Fruit fly (Drosophila melanogaster) whole organism, wandering third instar larva: Measurements from ENCODE around the gene CG8100.

Experiments
- Dfd ChIP-seq: fragments of >200 bp; optimal IDR thresholded peaks from 2 replicates; lab custom pipeline; 2017; ENCODE audit warnings: missing biosample characterization, missing genetic modification characterization
- br ChIP-seq: fragments of 200-800 bp; sonication (Bioruptor generic); optimal IDR thresholded peaks from 2 replicates; lab custom pipeline; 2016; ENCODE audit warnings: missing biosample characterization, missing genetic modification characterization
- lola ChIP-seq: fragments of >200 bp; optimal IDR thresholded peaks from 2 replicates; lab custom pipeline; 2017; ENCODE audit warnings: missing biosample characterization, missing genetic modification characterization
- sage ChIP-seq: fragments of 200-800 bp; sonication (Bioruptor generic); optimal IDR thresholded peaks from 2 replicates; lab custom pipeline; 2016; ENCODE audit warnings: missing biosample characterization, mild to moderate bottlenecking, missing genetic modification characterization
- tai ChIP-seq: sonication (Bioruptor generic); optimal IDR thresholded peaks from 2 replicates; lab custom pipeline; 2016; ENCODE audit warnings: missing biosample characterization, missing genetic modification characterization
- woc ChIP-seq: sonication (Bioruptor generic); optimal IDR thresholded peaks from 2 replicates; lab custom pipeline; 2016; ENCODE audit warnings: missing biosample characterization, mild to moderate bottlenecking, missing genetic modification characterization

- TF ChIP-seq br = no peak
- no peak for TF ChIP-seq tai (GFP tag; lab: Kevin White, UChicago)
- TF ChIP-seq woc = no peak
- TF ChIP-seq sage (GFP tag; lab: Kevin White, UChicago) = no peak
- TF ChIP-seq lola (GFP tag; lab: Kevin White, UChicago) = no peak
- no peak for TF ChIP-seq Dfd (GFP tag; lab: Kevin White, UChicago)
Measured at dm6 chr3L:14122048-14122447, 38.6 kb downstream of the CG8100 start.
